Worm (Caenorhabditis elegans) whole organism, L4/young adult: ENCODE measurements around the gene F52C6.3.

ENCODE experiments used
- W03F9.2 ChIP-seq: fragments of 150-350 bp; optimal IDR thresholded peaks from 2 replicates; lab custom pipeline; 2014; ENCODE audit warnings: missing biosample characterization, missing genetic modification characterization
- dao-5 ChIP-seq: sonication (generic microtip); optimal IDR thresholded peaks from 2 replicates; lab custom pipeline; 2016; ENCODE audit warnings: missing genotype, missing genetic modification characterization, moderate library complexity, missing compliant biosample characterization
- him-1 ChIP-seq: sonication (generic microtip); optimal IDR thresholded peaks from 2 replicates; lab custom pipeline; 2016; ENCODE audit warnings: missing genotype, missing genetic modification reagents, missing genetic modification characterization, missing compliant biosample characterization

DNA sequence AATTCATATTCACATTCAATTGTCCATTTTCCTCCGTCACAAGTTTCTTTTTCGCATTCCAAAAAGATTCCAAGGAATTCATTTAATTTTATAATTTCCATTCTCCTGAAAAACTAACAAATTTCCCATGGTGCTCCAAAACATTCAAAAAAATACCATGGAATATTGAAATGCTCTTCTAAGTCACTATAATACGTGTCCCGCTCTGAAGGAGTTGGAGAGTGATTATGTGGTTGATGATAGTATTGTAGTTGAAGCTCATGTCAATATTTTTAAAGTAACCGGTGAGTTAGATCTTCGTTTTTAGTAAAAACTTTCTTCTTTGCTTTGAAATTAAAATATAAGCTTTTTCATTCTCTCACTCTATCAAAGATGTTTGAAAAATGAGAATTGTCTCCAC lies 33.9 kb upstream of the F52C6.3 start, which contains the start of gene math-9:
- TF ChIP-seq W03F9.2 (tag; lab: Kevin White, UChicago) (no peak), dao-5 (tag; lab: Kevin White, UChicago) (no peak), him-1 (no peak)
